Fruit fly (Drosophila melanogaster) Kc167 (cell line): ENCODE results near the gene IntS6.

ENCODE experiments used
- Sin3A ChIP-seq: fragments of >200 bp; optimal IDR thresholded peaks from 2 replicates; lab custom pipeline; 2018; ENCODE audit warnings: missing external identifiers
- h ChIP-seq: fragments of >200 bp; optimal IDR thresholded peaks from 3 replicates; lab custom pipeline; 2018; ENCODE audit warnings: missing external identifiers
- insv ChIP-seq: fragments of >200 bp; optimal IDR thresholded peaks from 3 replicates; lab custom pipeline; 2018; ENCODE audit warnings: missing external identifiers
- psq ChIP-seq: fragments of >200 bp; optimal IDR thresholded peaks from 2 replicates; lab custom pipeline; 2017; ENCODE audit warnings: missing external identifiers

DNA sequence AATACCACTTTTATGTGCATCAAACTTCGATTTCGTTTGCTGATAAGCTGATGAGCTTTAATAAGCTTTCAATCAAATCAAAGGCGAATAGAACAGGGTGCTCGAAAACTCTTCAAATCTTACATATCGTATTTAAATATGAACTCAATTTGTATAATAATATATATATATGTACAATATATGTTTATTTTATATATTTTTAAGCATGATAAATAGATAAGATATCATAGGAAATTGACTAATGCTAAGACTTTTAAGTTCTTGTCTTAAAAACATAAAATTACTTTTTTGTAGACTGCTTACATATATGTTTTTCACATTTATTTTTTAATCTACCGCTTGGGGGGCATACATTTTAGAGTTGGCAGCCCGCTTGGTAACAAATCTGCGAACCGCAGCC, 4.9 kb upstream of the IntS6 start, which contains the start of gene CG15772:
- TF ChIP-seq insv (lab: Kevin White, UChicago) (no peak), h (lab: Kevin White, UChicago) (no peak), Sin3A (no peak), psq (lab: Kevin White, UChicago) (no peak)
